Fruit fly (Drosophila melanogaster) whole organism: Measurements from ENCODE around the gene CG5612.

Experiments used
- pan ChIP-seq: fragments of >200 bp; optimal IDR thresholded peaks from 2 replicates; lab custom pipeline; 2017
- psq ChIP-seq: fragments of >200 bp; optimal IDR thresholded peaks from 2 replicates; lab custom pipeline; 2017

DNA sequence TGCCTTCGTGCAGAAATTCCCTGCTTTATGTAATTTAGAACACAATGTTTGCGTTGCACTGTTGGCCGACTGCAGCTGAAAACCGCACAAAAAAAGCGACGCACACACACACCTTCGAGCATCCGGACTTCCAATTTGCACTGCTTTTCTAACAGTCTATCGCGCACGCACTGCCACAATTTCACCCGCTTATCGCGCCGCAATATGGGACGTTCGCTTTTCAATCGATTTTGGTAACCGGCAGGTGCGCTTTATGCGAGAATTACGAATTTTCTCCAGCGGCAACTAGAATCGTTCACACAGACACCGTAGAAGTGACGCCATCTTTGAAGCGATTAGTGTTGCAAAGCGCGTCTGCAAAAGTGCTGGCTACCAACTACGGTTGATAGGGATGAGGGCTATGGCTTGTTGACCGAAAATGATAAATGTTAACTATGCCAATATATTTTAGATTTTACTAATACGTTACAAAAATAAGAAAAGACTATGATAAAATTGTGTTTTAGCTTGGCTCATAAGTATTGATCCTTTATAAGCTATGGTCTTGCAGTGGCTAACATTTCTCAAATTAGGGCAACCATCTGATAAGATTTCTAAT, 43.8 kb downstream of the CG5612 start, which contains the start of gene wdb:
- no peak for TF ChIP-seq psq (lab: Kevin White, UChicago)
- no peak for TF ChIP-seq pan (lab: Kevin White, UChicago)
